Fruit fly (Drosophila melanogaster) whole organism, embryonic: ENCODE measurements around the gene EMC6.
A peak's percentile ranks its signal among the peaks of the same experiment; 100 is the strongest.

Experiments used
- Ada2b ChIP-seq: fragments of 200-800 bp; sonication (Bioruptor generic); IDR thresholded peaks from 2 replicates; pipeline ENCODE4 v1.3.6; 2022; ENCODE audit warnings: missing biosample characterization, missing genetic modification characterization
- Blimp-1 ChIP-seq: fragments of 200-800 bp; sonication (Bioruptor generic); optimal IDR thresholded peaks from 3 replicates; lab custom pipeline; 2018; ENCODE audit warnings: missing biosample characterization, missing genetic modification characterization, mild to moderate bottlenecking, moderate library complexity, missing genetic modification reagents
- Bteb2 ChIP-seq: fragments of 200-800 bp; sonication (Bioruptor generic); optimal IDR thresholded peaks from 2 replicates; lab custom pipeline; 2016; ENCODE audit warnings: missing biosample characterization, missing genetic modification characterization
- CG10274 ChIP-seq: fragments of 200-800 bp; sonication (Bioruptor generic); optimal IDR thresholded peaks from 3 replicates; lab custom pipeline; 2017; ENCODE audit warnings: missing biosample characterization, mild to moderate bottlenecking, missing genetic modification characterization
- CG10431 ChIP-seq: fragments of 200-800 bp; sonication (Bioruptor generic); optimal IDR thresholded peaks from 3 replicates; lab custom pipeline; 2018; ENCODE audit warnings: missing biosample characterization, mild to moderate bottlenecking, missing genetic modification characterization
- CG11504 ChIP-seq: fragments of 200-800 bp; sonication (Bioruptor generic); optimal IDR thresholded peaks from 3 replicates; lab custom pipeline; 2019; ENCODE audit warnings: missing biosample characterization, mild to moderate bottlenecking, missing genetic modification characterization, moderate library complexity
- CG12155 ChIP-seq: fragments of 200-800 bp; sonication (Bioruptor generic); optimal IDR thresholded peaks from 3 replicates; lab custom pipeline; 2016; ENCODE audit warnings: missing biosample characterization, missing genetic modification characterization
- CG12391 ChIP-seq: fragments of 200-800 bp; sonication (Bioruptor generic); optimal IDR thresholded peaks from 3 replicates; lab custom pipeline; 2018; ENCODE audit warnings: missing biosample characterization, mild to moderate bottlenecking, missing genetic modification characterization, moderate library complexity
- CG12659 ChIP-seq: fragments of 200-800 bp; sonication (Bioruptor generic); optimal IDR thresholded peaks from 3 replicates; lab custom pipeline; 2017; ENCODE audit warnings: mild to moderate bottlenecking, missing biosample characterization, missing genetic modification reagents, missing genetic modification characterization
- CG12942 ChIP-seq: fragments of 200-800 bp; sonication (Bioruptor generic); optimal IDR thresholded peaks from 3 replicates; lab custom pipeline; 2016; ENCODE audit warnings: missing biosample characterization, missing genetic modification characterization
- CG13624 ChIP-seq: fragments of 200-800 bp; sonication (Bioruptor generic); optimal IDR thresholded peaks from 2 replicates; lab custom pipeline; 2016; ENCODE audit warnings: missing biosample characterization, missing genetic modification characterization
- CG14860 ChIP-seq: fragments of 200-800 bp; sonication (Bioruptor generic); IDR thresholded peaks from 3 replicates; pipeline ENCODE4 v1.3.6; 2022; ENCODE audit warnings: missing biosample characterization, missing genetic modification characterization; ENCODE audit not compliant: partially characterized antibody
- CG17186 ChIP-seq: fragments of 200-800 bp; sonication (Bioruptor generic); optimal IDR thresholded peaks from 3 replicates; lab custom pipeline; 2017; ENCODE audit warnings: missing biosample characterization, missing genetic modification reagents, missing genetic modification characterization
- CG18619 ChIP-seq: fragments of 200-800 bp; sonication (Bioruptor generic); optimal IDR thresholded peaks from 3 replicates; lab custom pipeline; 2017; ENCODE audit warnings: missing biosample characterization, mild to moderate bottlenecking, missing genetic modification characterization
- CG2202 ChIP-seq: fragments of 200-800 bp; sonication (Bioruptor generic); optimal IDR thresholded peaks from 2 replicates; lab custom pipeline; 2018; ENCODE audit warnings: missing biosample characterization, mild to moderate bottlenecking, missing genetic modification characterization
- CG30020 ChIP-seq: fragments of 200-800 bp; optimal IDR thresholded peaks from 2 replicates; lab custom pipeline; 2019; ENCODE audit warnings: missing biosample characterization, mild to moderate bottlenecking, missing genetic modification characterization, moderate library complexity
- CG31224 ChIP-seq: fragments of 200-800 bp; sonication (Bioruptor generic); IDR thresholded peaks from 2 replicates; pipeline ENCODE4 v1.3.6; 2022; ENCODE audit warnings: missing biosample characterization, missing genetic modification characterization
- CG34376 ChIP-seq: fragments of 200-800 bp; sonication (Bioruptor generic); optimal IDR thresholded peaks from 2 replicates; lab custom pipeline; 2018; ENCODE audit warnings: missing biosample characterization, mild to moderate bottlenecking, missing genetic modification characterization
- CG3726 ChIP-seq: fragments of 200-800 bp; sonication (Bioruptor generic); IDR thresholded peaks from 3 replicates; pipeline ENCODE4, ENCODE4 v1.3.6; 2022; ENCODE audit warnings: missing biosample characterization, missing genetic modification characterization
- CG5953 ChIP-seq: fragments of 200-800 bp; sonication (Bioruptor generic); IDR thresholded peaks from 2 replicates; pipeline ENCODE4 v1.3.6; 2022; ENCODE audit warnings: missing biosample characterization, missing genetic modification characterization
- CG6175 ChIP-seq: fragments of 200-800 bp; sonication (Bioruptor generic); IDR thresholded peaks from 3 replicates; pipeline ENCODE4 v1.3.6; 2022; ENCODE audit warnings: missing biosample characterization, missing genetic modification characterization
- CG6765 ChIP-seq: fragments of 200-800 bp; sonication (Bioruptor generic); optimal IDR thresholded peaks from 3 replicates; lab custom pipeline; 2017; ENCODE audit warnings: missing biosample characterization, mild to moderate bottlenecking, missing genetic modification characterization
- CG7357 ChIP-seq: fragments of 200-800 bp; sonication (Bioruptor generic); IDR thresholded peaks from 3 replicates; pipeline ENCODE4 v1.3.6; 2022; ENCODE audit warnings: missing biosample characterization, missing genetic modification characterization
- CG8765 ChIP-seq: fragments of 200-800 bp; sonication (Bioruptor generic); IDR thresholded peaks from 2 replicates; pipeline ENCODE4 v1.3.6; 2022; ENCODE audit warnings: missing biosample characterization, missing genetic modification characterization
- CG9609 ChIP-seq: fragments of 200-800 bp; sonication (Bioruptor generic); optimal IDR thresholded peaks from 3 replicates; lab custom pipeline; 2016; ENCODE audit warnings: missing biosample characterization, missing genetic modification characterization
- CG9932 ChIP-seq: fragments of 200-800 bp; sonication (Bioruptor generic); IDR thresholded peaks from 2 replicates; pipeline ENCODE4 v1.3.6; 2022; ENCODE audit warnings: missing biosample characterization, missing genetic modification characterization
- Chrac-16 ChIP-seq: fragments of 200-800 bp; sonication (Bioruptor generic); optimal IDR thresholded peaks from 3 replicates; lab custom pipeline; 2016; ENCODE audit warnings: missing biosample characterization, missing genetic modification characterization
- CrebB ChIP-seq: fragments of 200-800 bp; sonication (Bioruptor generic); optimal IDR thresholded peaks from 3 replicates; lab custom pipeline; 2018; ENCODE audit warnings: missing biosample characterization, mild to moderate bottlenecking, missing genetic modification characterization
- D19A ChIP-seq: fragments of 200-800 bp; optimal IDR thresholded peaks from 3 replicates; lab custom pipeline; 2019; ENCODE audit warnings: missing biosample characterization, mild to moderate bottlenecking, missing genetic modification characterization, moderate library complexity
- Ets65A ChIP-seq: fragments of 200-800 bp; sonication (Bioruptor generic); peaks from one replicate; lab custom pipeline; 2016; ENCODE audit warnings: missing biosample characterization, missing genetic modification characterization
- Lim3 ChIP-seq: fragments of 200-800 bp; sonication (Bioruptor generic); IDR thresholded peaks from 2 replicates; pipeline ENCODE4 v1.3.6; 2022; ENCODE audit warnings: missing biosample characterization, missing genetic modification characterization
- NFAT ChIP-seq: fragments of 200-800 bp; sonication (Bioruptor generic); IDR thresholded peaks from 2 replicates; pipeline ENCODE4 v1.3.6; 2022; ENCODE audit warnings: missing biosample characterization, missing genetic modification characterization
- Neu2 ChIP-seq: fragments of 200-800 bp; sonication (Bioruptor generic); optimal IDR thresholded peaks from 3 replicates; lab custom pipeline; 2016; ENCODE audit warnings: missing biosample characterization, missing genetic modification characterization, borderline replicate concordance
- Optix ChIP-seq: fragments of 200-800 bp; sonication (Bioruptor generic); IDR thresholded peaks from 3 replicates; pipeline ENCODE4 v1.3.6; 2022; ENCODE audit warnings: missing biosample characterization, missing genetic modification characterization
- ase ChIP-seq: fragments of 200-800 bp; sonication (Bioruptor generic); IDR thresholded peaks from 3 replicates; pipeline ENCODE4 v1.3.6; 2022; ENCODE audit warnings: missing biosample characterization, missing genetic modification characterization
- bab2 ChIP-seq: fragments of 200-800 bp; sonication (Bioruptor generic); optimal IDR thresholded peaks from 2 replicates; lab custom pipeline; 2016; ENCODE audit warnings: missing biosample characterization, missing genetic modification characterization
- chif ChIP-seq, 2 experiments: fragments of 200-800 bp; sonication (Bioruptor generic); optimal IDR thresholded peaks; 3 replicates each; lab custom pipeline; 2016; ENCODE audit warnings: missing biosample characterization in 2 of 2, missing genetic modification characterization in 2 of 2
- danr ChIP-seq: fragments of 200-800 bp; sonication (Bioruptor generic); IDR thresholded peaks from 2 replicates; pipeline ENCODE4 v1.3.6; 2022; ENCODE audit warnings: missing biosample characterization, missing genetic modification characterization
- dati ChIP-seq: fragments of 200-800 bp; sonication (Bioruptor generic); IDR thresholded peaks from 2 replicates; pipeline ENCODE4 v1.3.6; 2022; ENCODE audit warnings: missing biosample characterization, missing genetic modification characterization
- dmrt11E ChIP-seq: fragments of 200-800 bp; sonication (Bioruptor generic); optimal IDR thresholded peaks from 3 replicates; lab custom pipeline; 2018; ENCODE audit warnings: missing biosample characterization, mild to moderate bottlenecking, missing genetic modification characterization, moderate library complexity
- exex ChIP-seq: fragments of 200-800 bp; sonication (Bioruptor generic); optimal IDR thresholded peaks from 4 replicates; lab custom pipeline; 2018; ENCODE audit warnings: missing biosample characterization, mild to moderate bottlenecking, missing genetic modification characterization, moderate library complexity
- her ChIP-seq: fragments of 200-800 bp; sonication (Bioruptor generic); optimal IDR thresholded peaks from 2 replicates; lab custom pipeline; 2016; ENCODE audit warnings: missing biosample characterization, missing genetic modification characterization
- insv ChIP-seq, 2 experiments: fragments of 200-800 bp; sonication (Bioruptor generic); optimal IDR thresholded peaks; 3 replicates each; lab custom pipeline; 2016 to 2018; ENCODE audit warnings: missing biosample characterization in 2 of 2, missing genetic modification characterization in 2 of 2
- luna ChIP-seq: fragments of 200-800 bp; sonication (Bioruptor generic); optimal IDR thresholded peaks from 2 replicates; lab custom pipeline; 2016; ENCODE audit warnings: missing biosample characterization, missing genetic modification characterization
- oc ChIP-seq: fragments of 200-800 bp; sonication (Bioruptor generic); optimal IDR thresholded peaks from 2 replicates; lab custom pipeline; 2018; ENCODE audit warnings: missing biosample characterization, mild to moderate bottlenecking, missing genetic modification characterization, moderate library complexity
- pfk ChIP-seq: fragments of 200-800 bp; sonication (Bioruptor generic); optimal IDR thresholded peaks from 2 replicates; lab custom pipeline; 2018; ENCODE audit warnings: missing biosample characterization, mild to moderate bottlenecking, missing genetic modification characterization, moderate library complexity
- pita ChIP-seq: fragments of 200-800 bp; sonication (Bioruptor generic); optimal IDR thresholded peaks from 2 replicates; lab custom pipeline; 2017; ENCODE audit warnings: missing biosample characterization, mild to moderate bottlenecking, missing genetic modification characterization
- schlank ChIP-seq: fragments of 200-800 bp; sonication (Bioruptor generic); optimal IDR thresholded peaks from 2 replicates; lab custom pipeline; 2018; ENCODE audit warnings: missing biosample characterization, mild to moderate bottlenecking, missing genetic modification characterization
- slou ChIP-seq: fragments of 200-800 bp; sonication (Bioruptor generic); optimal IDR thresholded peaks from 3 replicates; lab custom pipeline; 2016; ENCODE audit warnings: missing biosample characterization, missing genetic modification characterization
- stwl ChIP-seq: fragments of 200-800 bp; sonication (Bioruptor generic); optimal IDR thresholded peaks from 3 replicates; lab custom pipeline; 2018; ENCODE audit warnings: missing biosample characterization, mild to moderate bottlenecking, missing genetic modification characterization, moderate library complexity
- trem ChIP-seq: fragments of 200-800 bp; optimal IDR thresholded peaks from 3 replicates; lab custom pipeline; 2019; ENCODE audit warnings: missing biosample characterization, mild to moderate bottlenecking, missing genetic modification characterization, moderate library complexity
- wdn ChIP-seq: fragments of 200-800 bp; sonication (Bioruptor generic); IDR thresholded peaks from 2 replicates; pipeline ENCODE4 v1.3.6; 2022; ENCODE audit warnings: missing biosample characterization, missing genetic modification characterization
- z ChIP-seq: fragments of 200-800 bp; sonication (Bioruptor generic); IDR thresholded peaks from 3 replicates; pipeline ENCODE4 v1.3.6; 2022; ENCODE audit warnings: missing biosample characterization, missing genetic modification characterization

EMC6 gene

dm6 chr3R:25074558-25074964 is 49.7 kb upstream of the EMC6 start, which contains the start of the genes shams and CG11920 (continued):
- no peak for TF ChIP-seq dati (GFP tag; lab: Robert Waterston, UW)
- no peak for TF ChIP-seq Neu2
- no peak for TF ChIP-seq CG9609 (GFP tag; lab: Kevin White, UChicago)
- TF ChIP-seq insv (GFP tag; optimal IDR thresholded peaks at IDR 0.05; lab: Kevin White, UChicago), result no peak
- TF ChIP-seq chif (GFP tag; optimal IDR thresholded peaks at IDR 0.05; lab: Kevin White, UChicago), result no peak
- TF ChIP-seq exex (tag; lab: Kevin White, UChicago), result no peak
- TF ChIP-seq CG13624 (GFP tag; lab: Kevin White, UChicago), result no peak
- TF ChIP-seq CG14860, result peak; percentile 45; the same call in 1 of the 3 replicates
- no peak for TF ChIP-seq CG31224 (GFP tag; lab: Robert Waterston, UW)
- TF ChIP-seq CG11504, result no peak
- TF ChIP-seq bab2, result no peak
- no peak for TF ChIP-seq schlank (tag; lab: Kevin White, UChicago)
- peak; percentile 97 for TF ChIP-seq CG30020 (tag; lab: Kevin White, UChicago)
- no peak for TF ChIP-seq danr
- TF ChIP-seq wdn (GFP tag; lab: Robert Waterston, UW), result no peak
- TF ChIP-seq CG12155, result peak; percentile 26
- TF ChIP-seq CG7357 (GFP tag; lab: Robert Waterston, UW), result no peak
- no peak for TF ChIP-seq Blimp-1 (GFP tag; lab: Kevin White, UChicago)
- TF ChIP-seq CG18619, result no peak
- no peak for TF ChIP-seq slou
- TF ChIP-seq CG5953 (GFP tag; lab: Robert Waterston, UW), result no peak
- TF ChIP-seq NFAT (GFP tag; lab: Robert Waterston, UW), result no peak
- no peak for TF ChIP-seq CG12942 (GFP tag; lab: Kevin White, UChicago)
- TF ChIP-seq CrebB (tag; lab: Kevin White, UChicago), result no peak
- TF ChIP-seq Ada2b, result no peak
- no peak for TF ChIP-seq z (GFP tag; lab: Robert Waterston, UW)
- TF ChIP-seq oc (tag; lab: Kevin White, UChicago), result no peak
- TF ChIP-seq CG3726 (GFP tag; lab: Robert Waterston, UW), result no peak
- TF ChIP-seq luna, result no peak
- no peak for TF ChIP-seq CG34376 (GFP tag; lab: Kevin White, UChicago)
- TF ChIP-seq CG6175 (GFP tag; lab: Robert Waterston, UW), result no peak
- TF ChIP-seq pfk, result peak; percentile 94
- peak; percentile 14 for TF ChIP-seq CG17186
- TF ChIP-seq Ets65A (GFP tag; lab: Kevin White, UChicago), result no peak
- TF ChIP-seq CG12391 (tag; lab: Kevin White, UChicago), result peak; percentile 66
- no peak for TF ChIP-seq CG9932
- peak; percentile 1 for TF ChIP-seq Chrac-16 (GFP tag; lab: Kevin White, UChicago)
- no peak for TF ChIP-seq Optix (GFP tag; lab: Robert Waterston, UW)
- TF ChIP-seq CG10274, result no peak
- no peak for TF ChIP-seq Lim3 (GFP tag; lab: Robert Waterston, UW)
- peak; percentile 52 for TF ChIP-seq stwl (tag; lab: Kevin White, UChicago)
- no peak for TF ChIP-seq CG2202 (tag; lab: Kevin White, UChicago)
- no peak for TF ChIP-seq CG8765 (GFP tag; lab: Robert Waterston, UW)
- TF ChIP-seq trem (tag; lab: Kevin White, UChicago), result peak; percentile 84
- peak; percentile 3 for TF ChIP-seq dmrt11E (tag; lab: Kevin White, UChicago)
- TF ChIP-seq pita (GFP tag; lab: Kevin White, UChicago), result no peak
- TF ChIP-seq D19A, result peak; percentile 20
- no peak for TF ChIP-seq ase (GFP tag; lab: Robert Waterston, UW)
- TF ChIP-seq CG10431 (GFP tag; lab: Kevin White, UChicago), result peak; percentile 24
- TF ChIP-seq her (GFP tag; lab: Kevin White, UChicago), result no peak
- peak; percentile 54 for TF ChIP-seq CG12659 (GFP tag; lab: Kevin White, UChicago)
- no peak for TF ChIP-seq CG6765 (GFP tag; lab: Kevin White, UChicago)
- no peak for TF ChIP-seq Bteb2
